Worm (Caenorhabditis elegans) whole organism, L2 larva: Measurements from ENCODE around the gene srw-55.

ENCODE experiments used
- C34F6.9 ChIP-seq: fragments of 150-350 bp; optimal IDR thresholded peaks from 2 replicates; lab custom pipeline; 2014; ENCODE audit warnings: missing biosample characterization, missing genetic modification characterization
- F13H6.1 ChIP-seq: sonication (generic microtip); optimal IDR thresholded peaks from 2 replicates; lab custom pipeline; 2016; ENCODE audit warnings: missing genetic modification characterization, missing compliant biosample characterization
- R02D3.7 ChIP-seq: fragments of 150-350 bp; optimal IDR thresholded peaks from 2 replicates; lab custom pipeline; 2014; ENCODE audit warnings: missing biosample characterization, missing genetic modification characterization
- Y55F3AM.14 ChIP-seq: fragments of 200-800 bp; sonication (Bioruptor generic); optimal IDR thresholded peaks from 2 replicates; lab custom pipeline; 2018; ENCODE audit warnings: mild to moderate bottlenecking, missing genetic modification characterization, missing compliant biosample characterization
- ZK546.5 ChIP-seq: sonication (generic microtip); optimal IDR thresholded peaks from 2 replicates; lab custom pipeline; 2017; ENCODE audit warnings: missing biosample characterization, missing genetic modification characterization
- alr-1 ChIP-seq: fragments of 150-350 bp; optimal IDR thresholded peaks from 2 replicates; lab custom pipeline; 2014; ENCODE audit warnings: missing biosample characterization, missing genetic modification characterization
- aly-2 ChIP-seq: fragments of 150-350 bp; optimal IDR thresholded peaks from 2 replicates; lab custom pipeline; 2014; ENCODE audit warnings: missing biosample characterization, missing genetic modification characterization
- ama-1 ChIP-seq: fragments of 150-350 bp; optimal IDR thresholded peaks from 2 replicates; lab custom pipeline; 2018; ENCODE audit warnings: inconsistent platforms
- blmp-1 ChIP-seq: sonication (generic microtip); optimal IDR thresholded peaks from 2 replicates; lab custom pipeline; 2017; ENCODE audit warnings: missing genetic modification characterization, mild to moderate bottlenecking, missing compliant biosample characterization, antibody characterized with exemption, moderate library complexity; ENCODE audit not compliant: insufficient read depth
- ceh-16 ChIP-seq: fragments of 150-350 bp; optimal IDR thresholded peaks from 2 replicates; lab custom pipeline; 2014; ENCODE audit warnings: missing biosample characterization, missing genetic modification characterization
- ceh-82 ChIP-seq: fragments of 150-350 bp; optimal IDR thresholded peaks from 2 replicates; lab custom pipeline; 2014; ENCODE audit warnings: missing biosample characterization, missing genetic modification characterization
- egl-27 ChIP-seq: sonication (generic microtip); optimal IDR thresholded peaks from 3 replicates; lab custom pipeline; 2017; ENCODE audit warnings: missing biosample characterization, missing genetic modification reagents, missing genetic modification characterization
- elt-1 ChIP-seq: fragments of 150-350 bp; optimal IDR thresholded peaks from 2 replicates; lab custom pipeline; 2014; ENCODE audit warnings: missing biosample characterization, missing genetic modification characterization
- lin-11 ChIP-seq: fragments of 150-350 bp; sonication (generic microtip); optimal IDR thresholded peaks from 2 replicates; lab custom pipeline; 2014; ENCODE audit warnings: missing biosample characterization, missing genetic modification characterization, inconsistent platforms, mixed read lengths
- lin-13 ChIP-seq: fragments of 150-350 bp; optimal IDR thresholded peaks from 2 replicates; lab custom pipeline; 2014; ENCODE audit warnings: missing biosample characterization, missing genetic modification reagents, missing genetic modification characterization
- lin-39 ChIP-seq: fragments of 150-350 bp; optimal IDR thresholded peaks from 2 replicates; lab custom pipeline; 2014; ENCODE audit warnings: missing biosample characterization, missing genetic modification reagents, missing genetic modification characterization
- lsy-2 ChIP-seq, 2 experiments: fragments of 150-350 bp in 1 of 2; sonication (generic microtip) in 1 of 2; optimal IDR thresholded peaks; 2 replicates each; lab custom pipeline; 2014 to 2017; ENCODE audit warnings: missing biosample characterization in 2 of 2, missing genetic modification characterization in 2 of 2
- mab-5 ChIP-seq: fragments of 150-350 bp; optimal IDR thresholded peaks from 2 replicates; lab custom pipeline; 2014; ENCODE audit warnings: missing biosample characterization, missing genetic modification characterization
- mbf-1 ChIP-seq: sonication (generic microtip); optimal IDR thresholded peaks from 2 replicates; lab custom pipeline; 2017; ENCODE audit warnings: missing biosample characterization, missing genetic modification characterization
- mdl-1 ChIP-seq, 2 experiments: fragments of 150-350 bp in 1 of 2; sonication (generic microtip) in 1 of 2; optimal IDR thresholded peaks; 2 replicates each; lab custom pipeline; 2017; ENCODE audit warnings: missing biosample characterization in 2 of 2, missing genetic modification characterization in 2 of 2
- nhr-10 ChIP-seq: sonication (generic microtip); optimal IDR thresholded peaks from 2 replicates; lab custom pipeline; 2017; ENCODE audit warnings: missing biosample characterization, missing genetic modification characterization
- nhr-11 ChIP-seq: fragments of 150-350 bp; optimal IDR thresholded peaks from 2 replicates; lab custom pipeline; 2014; ENCODE audit warnings: missing biosample characterization, missing genetic modification characterization
- nhr-12 ChIP-seq: fragments of 150-350 bp; optimal IDR thresholded peaks from 2 replicates; lab custom pipeline; 2014; ENCODE audit warnings: missing biosample characterization, missing genetic modification characterization
- nhr-129 ChIP-seq: fragments of 150-350 bp; optimal IDR thresholded peaks from 2 replicates; lab custom pipeline; 2014; ENCODE audit warnings: missing biosample characterization, missing genetic modification characterization
- nhr-23 ChIP-seq: fragments of 150-350 bp; optimal IDR thresholded peaks from 2 replicates; lab custom pipeline; 2014; ENCODE audit warnings: missing biosample characterization, missing genetic modification reagents, missing genetic modification characterization
- nhr-25 ChIP-seq: fragments of 150-350 bp; sonication (generic microtip); optimal IDR thresholded peaks from 3 replicates; lab custom pipeline; 2014; ENCODE audit warnings: missing biosample characterization, missing genetic modification characterization
- nhr-6 ChIP-seq: fragments of 150-350 bp; optimal IDR thresholded peaks from 2 replicates; lab custom pipeline; 2014; ENCODE audit warnings: missing biosample characterization, missing genetic modification characterization
- nhr-77 ChIP-seq: fragments of 150-350 bp; optimal IDR thresholded peaks from 2 replicates; lab custom pipeline; 2014; ENCODE audit warnings: missing biosample characterization, missing genetic modification characterization
- peb-1 ChIP-seq: fragments of 150-350 bp; optimal IDR thresholded peaks from 2 replicates; lab custom pipeline; 2014; ENCODE audit warnings: missing biosample characterization, missing genetic modification characterization
- sem-4 ChIP-seq: fragments of 150-350 bp; optimal IDR thresholded peaks from 2 replicates; lab custom pipeline; 2014; ENCODE audit warnings: missing biosample characterization, missing genetic modification reagents, missing genetic modification characterization
- skn-1 ChIP-seq: sonication (generic microtip); optimal IDR thresholded peaks from 2 replicates; lab custom pipeline; 2017; ENCODE audit warnings: missing biosample characterization, missing genetic modification characterization
- sma-3 ChIP-seq: sonication (generic microtip); optimal IDR thresholded peaks from 2 replicates; lab custom pipeline; 2016; ENCODE audit warnings: missing genetic modification reagents, missing genetic modification characterization, missing compliant biosample characterization
- sma-9 ChIP-seq, 2 experiments: fragments of 150-350 bp in 1 of 2; sonication (generic microtip) in 1 of 2; optimal IDR thresholded peaks; 2 replicates each; lab custom pipeline; 2014 to 2016; ENCODE audit warnings: missing genetic modification characterization in 2 of 2, mild to moderate bottlenecking in 1 of 2, missing biosample characterization in 1 of 2, missing compliant biosample characterization in 1 of 2, missing genetic modification reagents in 1 of 2, moderate library complexity in 1 of 2
- snpc-4 ChIP-seq: fragments of 150-350 bp; optimal IDR thresholded peaks from 2 replicates; lab custom pipeline; 2014; ENCODE audit warnings: missing biosample characterization, missing genetic modification characterization
- unc-39 ChIP-seq: fragments of 150-350 bp; optimal IDR thresholded peaks from 2 replicates; lab custom pipeline; 2014; ENCODE audit warnings: missing biosample characterization, missing genetic modification characterization
- unc-55 ChIP-seq: fragments of 150-350 bp; sonication (generic microtip); optimal IDR thresholded peaks from 3 replicates; lab custom pipeline; 2014; ENCODE audit warnings: missing biosample characterization, missing genetic modification reagents, missing genetic modification characterization
- unc-62 ChIP-seq: fragments of 150-350 bp; optimal IDR thresholded peaks from 2 replicates; lab custom pipeline; 2014; ENCODE audit warnings: missing biosample characterization, missing genetic modification reagents, missing genetic modification characterization
- zag-1 ChIP-seq: fragments of 150-350 bp; optimal IDR thresholded peaks from 2 replicates; lab custom pipeline; 2014; ENCODE audit warnings: missing biosample characterization, missing genetic modification characterization
- ztf-1 ChIP-seq: fragments of 200-800 bp; sonication (Bioruptor generic); conservative IDR thresholded peaks from 2 replicates; pipeline ENCODE4 v1.3.6; 2022; ENCODE audit warnings: missing genetic modification characterization, missing compliant biosample characterization
- ztf-11 ChIP-seq: sonication (generic microtip); optimal IDR thresholded peaks from 2 replicates; lab custom pipeline; 2017; ENCODE audit warnings: missing biosample characterization, missing genetic modification characterization

The srw-55 gene

ce11 chrV:15914774-15915173 is 25.4 kb downstream of the srw-55 start:
- TF ChIP-seq ztf-11 (tag; lab: Kevin White, UChicago) (no peak), blmp-1 (no peak), R02D3.7 (no peak), egl-27 (tag; lab: Kevin White, UChicago) (no peak), skn-1 (tag; lab: Kevin White, UChicago) (no peak), ceh-82 (tag; lab: Kevin White, UChicago) (no peak), lsy-2 (tag; optimal IDR thresholded peaks at IDR 0.05; lab: Kevin White, UChicago) (no peak), peb-1 (no peak), mbf-1 (tag; lab: Kevin White, UChicago) (no peak), nhr-23 (tag; lab: Kevin White, UChicago) (no peak), F13H6.1 (no peak), mdl-1 (tag; optimal IDR thresholded peaks at IDR 0.05; lab: Kevin White, UChicago) (no peak)

ce11 chrV:15913714-15914113 is 26.4 kb downstream of the srw-55 start, which contains the start of gene F35E8.7:
F35E8.7 (plus strand) TSS chrV:15914014.
- TF ChIP-seq R02D3.7 = no peak
- no peak for TF ChIP-seq ama-1 (lab: Kevin White, UChicago)
- TF ChIP-seq elt-1 = no peak
- TF ChIP-seq mdl-1 (tag; optimal IDR thresholded peaks at IDR 0.05; lab: Kevin White, UChicago) = no peak
- no peak for TF ChIP-seq sma-9 (GFP tag; optimal IDR thresholded peaks at IDR 0.05; lab: Kevin White, UChicago)
- no peak for TF ChIP-seq sma-9 (tag; optimal IDR thresholded peaks at IDR 0.05; lab: Kevin White, UChicago)
- no peak for TF ChIP-seq F13H6.1
- no peak for TF ChIP-seq alr-1 (tag; lab: Kevin White, UChicago)
- no peak for TF ChIP-seq snpc-4 (tag; lab: Kevin White, UChicago)
- TF ChIP-seq aly-2 (tag; lab: Kevin White, UChicago) = no peak
- TF ChIP-seq ceh-16 (tag; lab: Kevin White, UChicago) = no peak
- TF ChIP-seq unc-62 (GFP tag; lab: Kevin White, UChicago) = no peak
- no peak for TF ChIP-seq nhr-25 (tag; lab: Kevin White, UChicago)
- no peak for TF ChIP-seq unc-39 (tag; lab: Kevin White, UChicago)
- TF ChIP-seq unc-55 (GFP tag; lab: Kevin White, UChicago) = no peak
- no peak for TF ChIP-seq nhr-77 (tag; lab: Kevin White, UChicago)
- TF ChIP-seq ceh-82 (tag; lab: Kevin White, UChicago) = no peak
- no peak for TF ChIP-seq mbf-1 (tag; lab: Kevin White, UChicago)
- no peak for TF ChIP-seq nhr-10 (tag; lab: Kevin White, UChicago)
- TF ChIP-seq lin-39 (tag; lab: Kevin White, UChicago) = no peak

ce11 chrV:15912677-15913076 is 27.5 kb downstream of the srw-55 start:
- TF ChIP-seq Y55F3AM.14 (GFP tag; lab: Kevin White, UChicago) (no peak), lsy-2 (tag; optimal IDR thresholded peaks at IDR 0.05; lab: Kevin White, UChicago) (no peak), ztf-1 (GFP tag; lab: Robert Waterston, UW) (no peak), lin-13 (GFP tag; lab: Kevin White, UChicago) (no peak), nhr-77 (tag; lab: Kevin White, UChicago) (no peak), sma-3 (GFP tag; lab: Kevin White, UChicago) (no peak), zag-1 (tag; lab: Kevin White, UChicago) (no peak), lin-11 (tag; lab: Kevin White, UChicago) (no peak), nhr-6 (tag; lab: Kevin White, UChicago) (no peak), sem-4 (tag; lab: Kevin White, UChicago) (no peak), nhr-10 (tag; lab: Kevin White, UChicago) (no peak), nhr-129 (tag; lab: Kevin White, UChicago) (no peak), mbf-1 (tag; lab: Kevin White, UChicago) (no peak), ztf-11 (tag; lab: Kevin White, UChicago) (no peak), nhr-12 (tag; lab: Kevin White, UChicago) (no peak), egl-27 (tag; lab: Kevin White, UChicago) (no peak), alr-1 (tag; lab: Kevin White, UChicago) (no peak)

- TF ChIP-seq aly-2 (tag; lab: Kevin White, UChicago) = no peak
- no peak for TF ChIP-seq ceh-16 (tag; lab: Kevin White, UChicago)
- TF ChIP-seq nhr-25 (tag; lab: Kevin White, UChicago) = no peak
- TF ChIP-seq ztf-11 (tag; lab: Kevin White, UChicago) = no peak
- TF ChIP-seq C34F6.9 (tag; lab: Kevin White, UChicago) = no peak
- TF ChIP-seq nhr-11 (tag; lab: Kevin White, UChicago) = no peak
- TF ChIP-seq ZK546.5 = no peak
- TF ChIP-seq skn-1 (tag; lab: Kevin White, UChicago) = no peak
- TF ChIP-seq blmp-1 = no peak
- no peak for TF ChIP-seq mab-5 (tag; lab: Kevin White, UChicago)
Measured at ce11 chrV:15911848-15912247, 28.3 kb downstream of the srw-55 start, which contains the start of gene F35E8.6. F35E8.6 (plus strand) TSS chrV:15912148.
